Worm (Caenorhabditis elegans) whole organism, young adult: Measurements from ENCODE around the gene Y56A3A.2.

Experiments
- B0019.2 ChIP-seq: fragments of 200-800 bp; sonication (Bioruptor generic); conservative IDR thresholded peaks from 2 replicates; pipeline ENCODE4 v1.3.6; 2022; ENCODE audit warnings: missing genetic modification reagents, missing genetic modification characterization, missing compliant biosample characterization
- B0035.1 ChIP-seq: sonication (generic microtip); optimal IDR thresholded peaks from 2 replicates; lab custom pipeline; 2016; ENCODE audit warnings: missing genetic modification characterization, mild to moderate bottlenecking, missing compliant biosample characterization, missing genotype, missing genetic modification reagents
- F22D6.2 ChIP-seq: sonication (generic microtip); optimal IDR thresholded peaks from 2 replicates; lab custom pipeline; 2016; ENCODE audit warnings: mild to moderate bottlenecking, missing genetic modification characterization, missing compliant biosample characterization
- F49E8.2 ChIP-seq: sonication (generic microtip); optimal IDR thresholded peaks from 3 replicates; lab custom pipeline; 2017; ENCODE audit warnings: missing genetic modification characterization, mild to moderate bottlenecking, missing compliant biosample characterization, antibody characterized with exemption, moderate library complexity; ENCODE audit not compliant: insufficient read depth
- F52B5.7 ChIP-seq: sonication (generic microtip); optimal IDR thresholded peaks from 2 replicates; lab custom pipeline; 2016; ENCODE audit warnings: mild to moderate bottlenecking, missing genetic modification characterization, missing compliant biosample characterization
- F55B11.4 ChIP-seq: sonication (generic microtip); optimal IDR thresholded peaks from 2 replicates; lab custom pipeline; 2016; ENCODE audit warnings: missing compliant biosample characterization, missing genetic modification characterization, borderline replicate concordance; ENCODE audit not compliant: insufficient read depth
- F57C9.4 ChIP-seq: sonication (generic microtip); optimal IDR thresholded peaks from 2 replicates; lab custom pipeline; 2017; ENCODE audit warnings: mild to moderate bottlenecking, missing genetic modification characterization, missing compliant biosample characterization
- K11D2.4 ChIP-seq: fragments of 200-800 bp; sonication (Bioruptor generic); IDR thresholded peaks from 2 replicates; pipeline ENCODE4 v1.3.6; 2022; ENCODE audit warnings: missing genetic modification reagents, missing genetic modification characterization, missing compliant biosample characterization
- Y79H2A.3 ChIP-seq: fragments of 200-800 bp; sonication (Bioruptor generic); conservative IDR thresholded peaks from 2 replicates; pipeline ENCODE4 v1.3.6; 2022; ENCODE audit warnings: missing genetic modification reagents, missing genetic modification characterization, missing compliant biosample characterization
- akir-1 ChIP-seq: fragments of 200-800 bp; sonication (Bioruptor generic); optimal IDR thresholded peaks from 2 replicates; lab custom pipeline; 2018; ENCODE audit warnings: mild to moderate bottlenecking, missing genetic modification characterization, moderate library complexity, missing compliant biosample characterization
- attf-5 ChIP-seq: fragments of 200-800 bp; sonication (Bioruptor generic); optimal IDR thresholded peaks from 2 replicates; lab custom pipeline; 2018; ENCODE audit warnings: mild to moderate bottlenecking, missing genetic modification characterization, missing compliant biosample characterization
- bed-1 ChIP-seq: fragments of 200-800 bp; sonication (Bioruptor generic); IDR thresholded peaks from 2 replicates; pipeline ENCODE4 v1.3.6; 2022; ENCODE audit warnings: missing genetic modification reagents, missing genetic modification characterization, missing compliant biosample characterization
- ceh-100 ChIP-seq: fragments of 200-800 bp; sonication (Bioruptor generic); IDR thresholded peaks from 2 replicates; pipeline ENCODE4 v1.3.6; 2022; ENCODE audit warnings: missing genetic modification reagents, missing genetic modification characterization, missing compliant biosample characterization
- ceh-79 ChIP-seq: sonication (generic microtip); optimal IDR thresholded peaks from 2 replicates; lab custom pipeline; 2017; ENCODE audit warnings: mild to moderate bottlenecking, missing genetic modification characterization, missing compliant biosample characterization
- dox-1 ChIP-seq: fragments of 200-800 bp; sonication (Bioruptor generic); IDR thresholded peaks from 2 replicates; pipeline ENCODE4 v1.3.6; 2022; ENCODE audit warnings: missing genetic modification reagents, missing genetic modification characterization, missing compliant biosample characterization
- dpff-1 ChIP-seq: sonication (generic microtip); optimal IDR thresholded peaks from 2 replicates; lab custom pipeline; 2017; ENCODE audit warnings: mild to moderate bottlenecking, missing genetic modification characterization, missing compliant biosample characterization
- dpl-1 ChIP-seq: fragments of 150-350 bp; optimal IDR thresholded peaks from 2 replicates; lab custom pipeline; 2014; ENCODE audit warnings: missing biosample characterization, missing genetic modification reagents, missing genetic modification characterization
- egl-44 ChIP-seq: fragments of 200-800 bp; sonication (Bioruptor generic); IDR thresholded peaks from 2 replicates; pipeline ENCODE4 v1.3.6; 2022; ENCODE audit warnings: missing genetic modification reagents, missing genetic modification characterization, missing compliant biosample characterization
- egrh-3 ChIP-seq: fragments of 200-800 bp; sonication (Bioruptor generic); IDR thresholded peaks from 2 replicates; pipeline ENCODE4 v1.3.6; 2022; ENCODE audit warnings: missing genetic modification reagents, missing genetic modification characterization, missing compliant biosample characterization
- ets-4 ChIP-seq: fragments of 200-800 bp; sonication (Bioruptor generic); optimal IDR thresholded peaks from 2 replicates; lab custom pipeline; 2018; ENCODE audit warnings: mild to moderate bottlenecking, missing genetic modification characterization, missing compliant biosample characterization
- hmg-1.2 ChIP-seq: fragments of 200-800 bp; sonication (Bioruptor generic); IDR thresholded peaks from 2 replicates; pipeline ENCODE4 v1.3.6; 2022; ENCODE audit warnings: missing genetic modification reagents, missing genetic modification characterization, missing compliant biosample characterization
- lag-1 ChIP-seq: fragments of 200-800 bp; sonication (Bioruptor generic); IDR thresholded peaks from 2 replicates; pipeline ENCODE4 v1.3.6; 2022; ENCODE audit warnings: missing genetic modification reagents, missing genetic modification characterization, missing compliant biosample characterization
- let-607 ChIP-seq, 2 experiments: fragments of 200-800 bp in 1 of 2; sonication (Bioruptor generic) in 1 of 2; sonication (generic microtip) in 1 of 2; optimal IDR thresholded peaks; 2 replicates each; lab custom pipeline; 2016 to 2018; ENCODE audit warnings: mild to moderate bottlenecking in 2 of 2, missing compliant biosample characterization in 2 of 2, missing genetic modification characterization in 2 of 2, moderate library complexity in 2 of 2, missing genotype in 1 of 2
- lin-54 ChIP-seq: fragments of 200-800 bp; sonication (Bioruptor generic); optimal IDR thresholded peaks from 2 replicates; lab custom pipeline; 2018; ENCODE audit warnings: mild to moderate bottlenecking, missing genetic modification characterization, missing compliant biosample characterization
- madf-10 ChIP-seq: sonication (generic microtip); optimal IDR thresholded peaks from 2 replicates; lab custom pipeline; 2016; ENCODE audit warnings: mild to moderate bottlenecking, missing genetic modification characterization, missing compliant biosample characterization
- mes-4 ChIP-seq: sonication (generic microtip); optimal IDR thresholded peaks from 2 replicates; lab custom pipeline; 2016; ENCODE audit warnings: missing genotype, missing genetic modification characterization, missing compliant biosample characterization
- nfya-1 ChIP-seq: sonication (generic microtip); optimal IDR thresholded peaks from 2 replicates; lab custom pipeline; 2017; ENCODE audit warnings: antibody characterized with exemption, missing compliant biosample characterization, missing genetic modification characterization, borderline replicate concordance; ENCODE audit not compliant: insufficient read depth
- nhr-120 ChIP-seq: fragments of 200-800 bp; sonication (Bioruptor generic); IDR thresholded peaks from 2 replicates; pipeline ENCODE4 v1.3.6; 2022; ENCODE audit warnings: missing genetic modification characterization, missing compliant biosample characterization
- nhr-27 ChIP-seq: fragments of 200-800 bp; sonication (Bioruptor generic); optimal IDR thresholded peaks from 2 replicates; lab custom pipeline; 2018; ENCODE audit warnings: mild to moderate bottlenecking, missing genetic modification characterization, moderate library complexity, missing compliant biosample characterization
- nhr-80 ChIP-seq: sonication (generic microtip); optimal IDR thresholded peaks from 2 replicates; lab custom pipeline; 2016; ENCODE audit warnings: missing genetic modification characterization, missing compliant biosample characterization
- nhr-90 ChIP-seq: sonication (generic microtip); optimal IDR thresholded peaks from 2 replicates; lab custom pipeline; 2016; ENCODE audit warnings: missing genotype, mild to moderate bottlenecking, missing genetic modification characterization, missing compliant biosample characterization
- pha-4 ChIP-seq: fragments of 150-350 bp; sonication (generic microtip); optimal IDR thresholded peaks from 2 replicates; lab custom pipeline; 2014; ENCODE audit warnings: missing biosample characterization, missing genetic modification reagents, missing genetic modification characterization
- repo-1 ChIP-seq: sonication (generic microtip); optimal IDR thresholded peaks from 2 replicates; lab custom pipeline; 2017; ENCODE audit warnings: mild to moderate bottlenecking, missing genetic modification characterization, missing compliant biosample characterization
- snpc-3.4 ChIP-seq: sonication (generic microtip); optimal IDR thresholded peaks from 2 replicates; lab custom pipeline; 2017; ENCODE audit warnings: missing genetic modification characterization, mild to moderate bottlenecking, missing compliant biosample characterization, antibody characterized with exemption, moderate library complexity, missing genotype, missing genetic modification reagents
- somi-1 ChIP-seq: fragments of 200-800 bp; sonication (Bioruptor generic); optimal IDR thresholded peaks from 2 replicates; lab custom pipeline; 2018; ENCODE audit warnings: mild to moderate bottlenecking, missing genetic modification characterization, missing compliant biosample characterization
- tbx-9 ChIP-seq: sonication (generic microtip); optimal IDR thresholded peaks from 2 replicates; lab custom pipeline; 2016; ENCODE audit warnings: borderline replicate concordance, missing genetic modification characterization, inconsistent platforms, missing compliant biosample characterization
- unc-62 ChIP-seq: fragments of 150-350 bp; optimal IDR thresholded peaks from 2 replicates; lab custom pipeline; 2014; ENCODE audit warnings: missing biosample characterization, missing genetic modification reagents, missing genetic modification characterization
- zfh-2 ChIP-seq: fragments of 200-800 bp; sonication (Bioruptor generic); conservative IDR thresholded peaks from 2 replicates; pipeline ENCODE4 v1.3.6; 2022; ENCODE audit warnings: missing genetic modification reagents, missing genetic modification characterization, missing compliant biosample characterization
- ztf-25 ChIP-seq: fragments of 200-800 bp; sonication (Bioruptor generic); IDR thresholded peaks from 2 replicates; pipeline ENCODE4 v1.3.6; 2022; ENCODE audit warnings: missing genetic modification reagents, missing genetic modification characterization, missing compliant biosample characterization
- ztf-6 ChIP-seq: fragments of 200-800 bp; sonication (Bioruptor generic); IDR thresholded peaks from 2 replicates; pipeline ENCODE4 v1.3.6; 2022; ENCODE audit warnings: missing genetic modification reagents, missing genetic modification characterization, missing compliant biosample characterization

The Y56A3A.2 gene

DNA sequence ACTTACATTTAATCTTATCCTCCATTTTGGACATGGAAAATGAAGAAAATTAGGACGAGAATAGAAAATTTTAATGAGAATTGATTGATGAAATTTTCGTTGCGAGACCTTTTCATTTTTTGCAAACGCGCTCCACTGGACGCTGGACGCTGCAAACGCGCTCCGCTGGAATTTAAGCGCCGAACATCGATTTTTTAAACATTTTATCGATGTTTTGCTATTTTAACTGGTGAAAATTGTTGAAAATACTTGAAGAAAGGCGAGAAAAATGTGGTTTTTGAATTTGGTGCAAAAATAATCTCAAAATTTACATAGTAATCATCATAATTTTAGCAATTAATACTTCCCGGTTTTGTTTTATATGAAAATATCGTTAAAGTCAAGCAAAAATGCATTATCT lies 30.9 kb upstream of the Y56A3A.2 start, which contains the start of gene Y56A3A.41:
Gene Y56A3A.41 (minus strand): TSS at position 101 of the 400 bp plus-strand sequence.
- TF ChIP-seq tbx-9 (tag; lab: Kevin White, UChicago) (no peak), mes-4 (tag; lab: Kevin White, UChicago) (no peak), Y79H2A.3 (no peak), pha-4 (no peak), snpc-3.4 (no peak), nhr-90 (tag; lab: Kevin White, UChicago) (no peak), nhr-120 (no peak), F22D6.2 (tag; lab: Kevin White, UChicago) (no peak), lin-54 (no peak), zfh-2 (GFP tag; lab: Robert Waterston, UW) (no peak), nfya-1 (tag; lab: Kevin White, UChicago) (no peak), madf-10 (tag; lab: Kevin White, UChicago) (no peak), let-607 (tag; optimal IDR thresholded peaks at IDR 0.05; lab: Kevin White, UChicago) (no peak), egl-44 (GFP tag; lab: Robert Waterston, UW) (no peak), ztf-25 (GFP tag; lab: Robert Waterston, UW) (no peak), nhr-27 (tag; lab: Kevin White, UChicago) (no peak), K11D2.4 (no peak)

DNA sequence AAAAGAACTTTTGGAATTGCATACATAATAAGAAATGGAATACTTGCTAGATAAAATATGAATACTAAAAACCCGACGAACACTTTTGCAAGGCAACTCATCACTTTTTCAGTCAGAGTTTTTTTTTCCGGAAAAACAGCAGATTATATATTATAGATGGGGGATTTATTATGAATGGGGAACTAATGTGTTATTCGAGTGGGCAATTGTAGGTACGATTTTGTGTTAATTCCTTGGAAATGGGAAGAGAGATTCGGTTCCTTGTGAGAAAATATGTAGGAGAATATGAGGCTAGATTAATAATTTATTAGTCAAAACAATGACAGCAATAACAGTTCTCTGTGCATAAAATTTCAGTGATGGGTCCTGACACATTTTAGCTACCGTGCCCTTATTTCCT lies 29.3 kb upstream of the Y56A3A.2 start, which contains the start of gene faah-5:
Gene faah-5 (minus strand): TSS at position 101 of the 400 bp plus-strand sequence.
- TF ChIP-seq egl-44 (GFP tag; lab: Robert Waterston, UW) (no peak), dpff-1 (tag; lab: Kevin White, UChicago) (no peak), F52B5.7 (tag; lab: Kevin White, UChicago) (no peak), F57C9.4 (no peak), somi-1 (GFP tag; lab: Kevin White, UChicago) (no peak), lin-54 (no peak), dox-1 (no peak), ceh-100 (GFP tag; lab: Robert Waterston, UW) (no peak), nhr-80 (tag; lab: Kevin White, UChicago) (no peak), bed-1 (GFP tag; lab: Robert Waterston, UW) (no peak), F49E8.2 (no peak), dpl-1 (GFP tag; lab: Kevin White, UChicago) (no peak), ztf-6 (GFP tag; lab: Robert Waterston, UW) (no peak), B0035.1 (tag; lab: Kevin White, UChicago) (no peak), F55B11.4 (no peak), B0019.2 (GFP tag; lab: Robert Waterston, UW) (no peak), repo-1 (tag; lab: Kevin White, UChicago) (no peak), akir-1 (no peak), tbx-9 (tag; lab: Kevin White, UChicago) (no peak)
- TF ChIP-seq, all 124 proteins: peak for 0

DNA sequence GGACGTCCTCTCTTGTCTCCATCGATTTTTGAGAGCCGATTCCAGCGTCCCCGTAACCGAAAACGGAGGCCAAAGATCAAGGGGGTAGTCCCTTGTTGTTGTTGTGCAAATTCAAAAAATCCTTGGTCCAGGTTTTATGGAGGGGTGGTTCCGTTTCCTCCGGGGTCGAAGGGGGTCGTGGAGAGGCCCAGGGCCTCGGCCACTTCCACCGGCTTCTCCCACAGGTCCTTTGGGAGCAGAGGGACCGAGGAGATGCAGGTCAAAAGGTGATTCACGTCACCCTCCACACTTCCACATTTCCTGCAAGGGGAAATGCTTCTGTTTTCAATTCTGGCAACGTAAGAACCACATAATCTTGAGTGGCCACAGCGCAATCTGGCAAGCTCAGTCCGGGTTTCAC lies 21.6 kb upstream of the Y56A3A.2 start, which contains the start of gene fbxb-22:
Gene fbxb-22 (minus strand): TSS at position 61 of the 400 bp plus-strand sequence.
- TF ChIP-seq egrh-3 (GFP tag; lab: Robert Waterston, UW): peak; percentile 68; the same call in 1 of the 2 replicates

DNA sequence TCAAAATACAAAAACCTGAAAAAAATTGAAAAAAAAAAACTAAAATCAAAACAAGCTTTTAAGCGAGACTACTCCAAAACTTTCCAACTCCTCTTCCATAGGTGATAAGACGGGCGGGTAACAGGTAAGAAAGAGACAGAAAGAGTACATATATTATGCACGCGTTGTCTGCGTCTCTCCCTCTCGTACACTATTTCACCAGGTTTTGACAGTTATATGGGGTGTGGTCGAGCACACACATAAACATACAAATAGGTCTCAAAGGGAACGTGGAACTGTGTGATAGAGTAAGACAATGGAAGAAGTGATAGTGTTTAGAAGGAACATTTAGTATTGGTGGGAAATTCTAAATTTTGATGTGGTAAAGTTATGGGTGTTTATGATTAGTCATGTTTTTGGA lies 19.5 kb upstream of the Y56A3A.2 start:
- TF ChIP-seq nhr-80 (tag; lab: Kevin White, UChicago) (peak; percentile 86), hmg-1.2 (GFP tag; lab: Robert Waterston, UW) (peak; percentile 93), attf-5 (GFP tag; lab: Kevin White, UChicago) (peak; percentile 14), dpff-1 (tag; lab: Kevin White, UChicago) (no peak), ets-4 (GFP tag; lab: Kevin White, UChicago) (peak; percentile 45), lag-1 (GFP tag; lab: Robert Waterston, UW) (no peak), ceh-79 (no peak), unc-62 (GFP tag; lab: Kevin White, UChicago) (peak; percentile 49)
